Fruit fly (Drosophila melanogaster): ENCODE data around the gene CG14089.
A peak's percentile ranks its signal among the peaks of the same experiment; 100 is the strongest.

The CG14089 gene

DNA sequence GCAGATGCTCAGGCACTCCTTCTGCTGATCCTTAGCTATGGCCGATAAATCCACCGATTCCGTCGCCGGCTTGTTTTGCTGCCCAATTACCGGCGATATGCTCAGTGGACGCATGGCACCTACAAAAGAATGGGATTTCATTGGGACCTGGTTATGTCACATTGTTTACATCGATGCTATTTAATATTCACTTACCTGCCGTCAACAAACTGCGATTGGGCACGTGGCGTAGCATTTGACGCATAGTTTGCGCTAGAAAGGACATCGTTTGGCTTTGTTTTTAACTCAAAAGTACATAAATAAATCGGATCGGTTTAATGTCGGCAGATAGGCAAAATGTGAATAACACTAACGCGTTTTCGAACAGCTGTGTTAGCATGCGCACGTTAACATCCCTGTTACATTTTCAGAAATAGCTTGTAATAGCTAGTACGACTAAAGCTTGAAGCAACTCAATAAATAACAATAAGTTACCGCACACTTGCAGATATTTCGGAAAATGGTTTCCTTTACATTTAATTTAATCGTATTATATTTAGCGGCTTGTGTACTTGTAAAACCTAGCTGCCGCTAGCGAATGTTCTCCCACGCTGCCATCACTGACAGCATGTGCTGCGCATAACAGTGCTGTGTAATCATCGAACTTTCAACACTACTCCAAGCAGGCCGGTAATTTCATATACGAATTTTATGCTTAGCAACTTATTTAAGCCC, 25.7 kb downstream of the CG14089 start, which contains the start of the genes mRpL21 and rept (continued):
- no peak for TF ChIP-seq CG14667 (GFP tag; IDR thresholded peaks at IDR 0.05)
- TF ChIP-seq dan (GFP tag; IDR thresholded peaks at IDR 0.05), result no peak
- no peak for TF ChIP-seq crc (GFP tag; optimal IDR thresholded peaks at IDR 0.05)
- no peak for TF ChIP-seq br (optimal IDR thresholded peaks at IDR 0.05)
- no peak for TF ChIP-seq nom (GFP tag; optimal IDR thresholded peaks at IDR 0.05)
- no peak for TF ChIP-seq CG4730 (GFP tag; IDR thresholded peaks at IDR 0.05)
- TF ChIP-seq CG11723 (GFP tag; optimal IDR thresholded peaks at IDR 0.05), result peak; percentile 12
- TF ChIP-seq bab2 (GFP tag; optimal IDR thresholded peaks at IDR 0.05), result peak; percentile 56
- peak; percentile 27 for TF ChIP-seq CG10565 (GFP tag; optimal IDR thresholded peaks at IDR 0.05)
- 0 out of 2 replicates have a peak, but pooled peaks have one; percentile 15 for TF ChIP-seq onecut (GFP tag; IDR thresholded peaks at IDR 0.05)
- TF ChIP-seq dm (GFP tag; optimal IDR thresholded peaks at IDR 0.05), result peak; percentile 94
- peak; percentile 21 for TF ChIP-seq CG18262 (tag; optimal IDR thresholded peaks at IDR 0.05)
- TF ChIP-seq CG13624 (GFP tag; optimal IDR thresholded peaks at IDR 0.05), result peak; percentile 78
- TF ChIP-seq CG9932 (GFP tag; IDR thresholded peaks at IDR 0.05), result peak; percentile 74
- TF ChIP-seq CG12391 (tag; optimal IDR thresholded peaks at IDR 0.05), result peak; percentile 57
- no peak for TF ChIP-seq croc (GFP tag; conservative IDR thresholded peaks at IDR 0.05)
- no peak for TF ChIP-seq CG15073 (GFP tag; optimal IDR thresholded peaks at IDR 0.05)
- peak; percentile 87 for TF ChIP-seq CG2120 (GFP tag; optimal IDR thresholded peaks at IDR 0.05)
- TF ChIP-seq CG7556 (GFP tag; optimal IDR thresholded peaks at IDR 0.05), result peak; percentile 38
- TF ChIP-seq lilli (GFP tag; optimal IDR thresholded peaks at IDR 0.05), result peak; percentile 80
- TF ChIP-seq amos (GFP tag; IDR thresholded peaks at IDR 0.05; ENCODE audit: partially characterized antibody), result no peak
- no peak for TF ChIP-seq CG12071 (GFP tag; optimal IDR thresholded peaks at IDR 0.05)
- TF ChIP-seq pnt (GFP tag; optimal IDR thresholded peaks at IDR 0.05), result no peak
- TF ChIP-seq CG6791 (GFP tag; IDR thresholded peaks at IDR 0.05; ENCODE audit: partially characterized antibody), result no peak
- no peak for TF ChIP-seq so (GFP tag; IDR thresholded peaks at IDR 0.05)
- peak; percentile 42 for TF ChIP-seq CG32532 (GFP tag; IDR thresholded peaks at IDR 0.05)
- peak; percentile 49; the same call in 1 of the 3 replicates for TF ChIP-seq CG17361 (GFP tag; IDR thresholded peaks at IDR 0.05)
- peak; percentile 17 for TF ChIP-seq CG16863 (GFP tag; optimal IDR thresholded peaks at IDR 0.05)
- TF ChIP-seq gt (GFP tag; IDR thresholded peaks at IDR 0.05), result no peak
- no peak for TF ChIP-seq H15 (GFP tag; IDR thresholded peaks at IDR 0.05)
- no peak for TF ChIP-seq Asciz (GFP tag; optimal IDR thresholded peaks at IDR 0.05)
- no peak for TF ChIP-seq CG9609 (GFP tag; optimal IDR thresholded peaks at IDR 0.05)
- TF ChIP-seq CG18599 (GFP tag; optimal IDR thresholded peaks at IDR 0.05), result peak; percentile 59
- no peak for TF ChIP-seq nau (GFP tag; optimal IDR thresholded peaks at IDR 0.05)
- no peak for TF ChIP-seq ap (GFP tag; IDR thresholded peaks at IDR 0.05)
- peak; percentile 61 for TF ChIP-seq PHDP (tag; optimal IDR thresholded peaks at IDR 0.05)
- no peak for TF ChIP-seq zen2 (GFP tag; IDR thresholded peaks at IDR 0.05; ENCODE audit: partially characterized antibody)
- TF ChIP-seq CG7745 (tag; optimal IDR thresholded peaks at IDR 0.05), result no peak
- no peak for TF ChIP-seq Neu2 (GFP tag; optimal IDR thresholded peaks at IDR 0.05; ENCODE audit: borderline replicate concordance)
- TF ChIP-seq sima (GFP tag; optimal IDR thresholded peaks at IDR 0.05), result no peak
- TF ChIP-seq mld (GFP tag; IDR thresholded peaks at IDR 0.05; ENCODE audit: partially characterized antibody), result no peak
- peak; percentile 27 for TF ChIP-seq CG15601 (tag; optimal IDR thresholded peaks at IDR 0.05)
- peak; percentile 62 for TF ChIP-seq vvl (GFP tag; IDR thresholded peaks at IDR 0.05)
- TF ChIP-seq TFAM (GFP tag; optimal IDR thresholded peaks at IDR 0.05), result no peak
- peak; percentile 26 for TF ChIP-seq CG8478 (optimal IDR thresholded peaks at IDR 0.05)
- no peak for TF ChIP-seq slou (GFP tag; optimal IDR thresholded peaks at IDR 0.05)
- no peak for TF ChIP-seq dati (GFP tag; IDR thresholded peaks at IDR 0.05)
- TF ChIP-seq Hmx (GFP tag; optimal IDR thresholded peaks at IDR 0.05), result no peak
- TF ChIP-seq CG8944 (GFP tag; optimal IDR thresholded peaks at IDR 0.05), result peak; percentile 23
- TF ChIP-seq CG8089 (GFP tag; optimal IDR thresholded peaks at IDR 0.05), result no peak
- peak in 1 of 2 experiments; percentile 40 for TF ChIP-seq bsh (GFP tag; optimal IDR thresholded peaks at IDR 0.05)
